Worm (Caenorhabditis elegans) whole organism, young adult: ENCODE measurements around the gene kin-5.

Experiments used
- ceh-27 ChIP-seq: fragments of 200-800 bp; sonication (Bioruptor generic); optimal IDR thresholded peaks from 2 replicates; lab custom pipeline; 2018; ENCODE audit warnings: mild to moderate bottlenecking, missing genetic modification characterization, moderate library complexity, missing compliant biosample characterization
- hmg-1.2 ChIP-seq: fragments of 200-800 bp; sonication (Bioruptor generic); IDR thresholded peaks from 2 replicates; pipeline ENCODE4 v1.3.6; 2022; ENCODE audit warnings: missing genetic modification reagents, missing genetic modification characterization, missing compliant biosample characterization
- pbrm-1 ChIP-seq: fragments of 200-800 bp; sonication (Bioruptor generic); IDR thresholded peaks from 2 replicates; pipeline ENCODE4 v1.3.6; 2022; ENCODE audit warnings: missing genetic modification reagents, missing genetic modification characterization, missing compliant biosample characterization
- snpc-4 ChIP-seq, 5 experiments: fragments of 150-350 bp in 1 of 5; sonication (generic microtip) in 4 of 5; optimal IDR thresholded peaks; 2 replicates each; lab custom pipeline; 2014 to 2018; ENCODE audit warnings: missing genetic modification characterization in 5 of 5, missing biosample characterization in 3 of 5, antibody characterized with exemption in 2 of 5, mild to moderate bottlenecking in 2 of 5, missing compliant biosample characterization in 2 of 5, missing genotype in 2 of 5, moderate library complexity in 2 of 5, missing genetic modification reagents in 1 of 5
- tbx-9 ChIP-seq: sonication (generic microtip); optimal IDR thresholded peaks from 2 replicates; lab custom pipeline; 2016; ENCODE audit warnings: borderline replicate concordance, missing genetic modification characterization, inconsistent platforms, missing compliant biosample characterization
- ztf-6 ChIP-seq: fragments of 200-800 bp; sonication (Bioruptor generic); IDR thresholded peaks from 2 replicates; pipeline ENCODE4 v1.3.6; 2022; ENCODE audit warnings: missing genetic modification reagents, missing genetic modification characterization, missing compliant biosample characterization

- TF ChIP-seq snpc-4 (GFP tag; optimal IDR thresholded peaks at IDR 0.05; lab: Kevin White, UChicago) (no peak), snpc-4 (tag; optimal IDR thresholded peaks at IDR 0.05; lab: Kevin White, UChicago) (peak in 1 of 4 experiments; percentile 16), ceh-27 (no peak), hmg-1.2 (GFP tag; lab: Robert Waterston, UW) (no peak), pbrm-1 (GFP tag; lab: Robert Waterston, UW) (no peak), tbx-9 (tag; lab: Kevin White, UChicago) (no peak), ztf-6 (GFP tag; lab: Robert Waterston, UW) (no peak)
These were observed 34.4 kb upstream of the kin-5 start, which contains the start of the genes C47E12.2 and sars-1 for ce11 chrIV:10003372-10003771.
